Worm (Caenorhabditis elegans) whole organism, L4 larva: ENCODE data around the gene ccch-1.

ENCODE experiments used
- F49E8.2 ChIP-seq: sonication (generic microtip); optimal IDR thresholded peaks from 2 replicates; lab custom pipeline; 2016; ENCODE audit warnings: missing compliant biosample characterization, mild to moderate bottlenecking, missing genetic modification characterization, borderline replicate concordance
- R02D3.7 ChIP-seq: fragments of 150-350 bp; sonication (generic microtip); optimal IDR thresholded peaks from 3 replicates; lab custom pipeline; 2014; ENCODE audit warnings: missing biosample characterization, missing genetic modification characterization
- T26A8.4 ChIP-seq: fragments of 200-800 bp; sonication (Bioruptor generic); IDR thresholded peaks from 2 replicates; pipeline ENCODE4 v1.3.6; 2022; ENCODE audit warnings: missing genetic modification characterization, missing compliant biosample characterization
- Y105C5A.15 ChIP-seq: fragments of 200-800 bp; sonication (Bioruptor generic); IDR thresholded peaks from 2 replicates; pipeline ENCODE4 v1.3.6; 2022; ENCODE audit warnings: missing genetic modification characterization, missing compliant biosample characterization
- Y75B8A.6 ChIP-seq: fragments of 200-800 bp; sonication (Bioruptor generic); IDR thresholded peaks from 2 replicates; pipeline ENCODE4 v1.3.6; 2022; ENCODE audit warnings: missing genetic modification reagents, missing genetic modification characterization, missing compliant biosample characterization
- ZK546.5 ChIP-seq, 2 experiments: sonication (generic microtip); optimal IDR thresholded peaks; 2 replicates each; lab custom pipeline; 2017; ENCODE audit warnings: missing biosample characterization in 2 of 2, missing genetic modification characterization in 2 of 2
- arid-1 ChIP-seq: fragments of 200-800 bp; sonication (Bioruptor generic); conservative IDR thresholded peaks from 2 replicates; pipeline ENCODE4 v1.3.6; 2022; ENCODE audit warnings: missing genetic modification reagents, missing genetic modification characterization, missing compliant biosample characterization
- attf-4 ChIP-seq: sonication (generic microtip); optimal IDR thresholded peaks from 3 replicates; lab custom pipeline; 2017; ENCODE audit warnings: missing biosample characterization, missing genetic modification characterization
- ceh-32 ChIP-seq: sonication (generic microtip); optimal IDR thresholded peaks from 2 replicates; lab custom pipeline; 2016; ENCODE audit warnings: mild to moderate bottlenecking, missing genetic modification characterization, missing compliant biosample characterization; ENCODE audit not compliant: poor library complexity
- ceh-62 ChIP-seq: sonication (generic microtip); optimal IDR thresholded peaks from 2 replicates; lab custom pipeline; 2017; ENCODE audit warnings: missing biosample characterization, missing genetic modification characterization
- daf-12 ChIP-seq: fragments of 150-350 bp; optimal IDR thresholded peaks from 2 replicates; lab custom pipeline; 2014; ENCODE audit warnings: missing biosample characterization, missing genetic modification reagents, missing genetic modification characterization
- dve-1 ChIP-seq: sonication (generic microtip); optimal IDR thresholded peaks from 2 replicates; lab custom pipeline; 2017; ENCODE audit warnings: antibody characterized with exemption, mild to moderate bottlenecking, missing genetic modification characterization, missing compliant biosample characterization; ENCODE audit not compliant: insufficient read depth
- egl-43 ChIP-seq: fragments of 200-800 bp; sonication (Bioruptor generic); IDR thresholded peaks from 2 replicates; pipeline ENCODE4 v1.3.6; 2022; ENCODE audit warnings: missing genetic modification reagents, missing genetic modification characterization, missing compliant biosample characterization
- hlh-11 ChIP-seq: fragments of 200-800 bp; sonication (Bioruptor generic); optimal IDR thresholded peaks from 2 replicates; lab custom pipeline; 2018; ENCODE audit warnings: mild to moderate bottlenecking, missing genetic modification characterization, missing compliant biosample characterization
- hmg-1.1 ChIP-seq: fragments of 200-800 bp; sonication (Bioruptor generic); IDR thresholded peaks from 2 replicates; pipeline ENCODE4 v1.3.6; 2022; ENCODE audit warnings: missing genetic modification reagents, missing genetic modification characterization, missing compliant biosample characterization
- jun-1 ChIP-seq: fragments of 150-350 bp; optimal IDR thresholded peaks from 2 replicates; lab custom pipeline; 2014; ENCODE audit warnings: missing biosample characterization, missing genetic modification reagents, missing genetic modification characterization
- lin-15B ChIP-seq: fragments of 150-350 bp; sonication (generic microtip); optimal IDR thresholded peaks from 3 replicates; lab custom pipeline; 2014; ENCODE audit warnings: missing biosample characterization, missing genetic modification characterization
- mdl-1 ChIP-seq, 2 experiments: fragments of 150-350 bp in 1 of 2; sonication (generic microtip) in 1 of 2; optimal IDR thresholded peaks; 2 replicates each; lab custom pipeline; 2014 to 2017; ENCODE audit warnings: missing biosample characterization in 2 of 2, missing genetic modification characterization in 2 of 2
- mep-1 ChIP-seq: fragments of 150-350 bp; sonication (generic microtip); optimal IDR thresholded peaks from 3 replicates; lab custom pipeline; 2014; ENCODE audit warnings: missing biosample characterization, missing genetic modification characterization
- mes-2 ChIP-seq: sonication (generic microtip); optimal IDR thresholded peaks from 2 replicates; lab custom pipeline; 2016; ENCODE audit warnings: missing genotype, mild to moderate bottlenecking, missing genetic modification characterization, missing compliant biosample characterization; ENCODE audit not compliant: poor library complexity, severe bottlenecking
- mxl-3 ChIP-seq: fragments of 200-800 bp; sonication (Bioruptor generic); optimal IDR thresholded peaks from 2 replicates; lab custom pipeline; 2018; ENCODE audit warnings: mild to moderate bottlenecking, missing genetic modification characterization, missing compliant biosample characterization
- nhr-28 ChIP-seq: fragments of 150-350 bp; optimal IDR thresholded peaks from 2 replicates; lab custom pipeline; 2014; ENCODE audit warnings: missing biosample characterization, missing genetic modification characterization
- nhr-42 ChIP-seq: fragments of 200-800 bp; sonication (Bioruptor generic); IDR thresholded peaks from 2 replicates; pipeline ENCODE4 v1.3.6; 2022; ENCODE audit warnings: missing genetic modification characterization, missing compliant biosample characterization
- pha-4 ChIP-seq, 2 experiments: fragments of 150-350 bp in 1 of 2; fragments of 200-800 bp in 1 of 2; sonication (Bioruptor generic) in 1 of 2; IDR thresholded peaks in 1 of 2; optimal IDR thresholded peaks in 1 of 2; 2 replicates each; pipeline versions ENCODE4 v1.3.6 to Lab custom; 2014 to 2022; ENCODE audit warnings: missing genetic modification characterization in 2 of 2, missing genetic modification reagents in 2 of 2, missing biosample characterization in 1 of 2, missing compliant biosample characterization in 1 of 2
- php-3 ChIP-seq: fragments of 200-800 bp; sonication (Bioruptor generic); IDR thresholded peaks from 2 replicates; pipeline ENCODE4 v1.3.6; 2022; ENCODE audit warnings: missing genetic modification reagents, missing genetic modification characterization, missing compliant biosample characterization
- rbr-2 ChIP-seq: sonication (generic microtip); optimal IDR thresholded peaks from 2 replicates; lab custom pipeline; 2016; ENCODE audit warnings: missing genotype, missing genetic modification characterization, missing compliant biosample characterization
- saeg-2 ChIP-seq: fragments of 200-800 bp; sonication (Bioruptor generic); IDR thresholded peaks from 2 replicates; pipeline ENCODE4 v1.3.6; 2022; ENCODE audit warnings: missing genetic modification reagents, missing genetic modification characterization, missing compliant biosample characterization
- skn-1 ChIP-seq: fragments of 150-350 bp; optimal IDR thresholded peaks from 2 replicates; lab custom pipeline; 2014; ENCODE audit warnings: missing biosample characterization, missing genetic modification characterization
- snpc-1.2 ChIP-seq: fragments of 200-800 bp; sonication (Bioruptor generic); IDR thresholded peaks from 2 replicates; pipeline ENCODE4 v1.3.6; 2022; ENCODE audit warnings: missing genetic modification reagents, missing genetic modification characterization, missing compliant biosample characterization
- snpc-4 ChIP-seq: fragments of 150-350 bp; optimal IDR thresholded peaks from 2 replicates; lab custom pipeline; 2014; ENCODE audit warnings: missing biosample characterization, missing genetic modification characterization
- spr-1 ChIP-seq: sonication (generic microtip); optimal IDR thresholded peaks from 2 replicates; lab custom pipeline; 2016; ENCODE audit warnings: mild to moderate bottlenecking, missing genetic modification characterization, missing compliant biosample characterization
- unc-130 ChIP-seq: sonication (generic microtip); optimal IDR thresholded peaks from 2 replicates; lab custom pipeline; 2016; ENCODE audit warnings: missing genetic modification reagents, missing genetic modification characterization, missing compliant biosample characterization
- unc-62 ChIP-seq, 3 experiments: fragments of 150-350 bp in 1 of 3; sonication (generic microtip); optimal IDR thresholded peaks in 2 of 3; peaks in 1 of 3; 1 replicate in 1 of 3; 2 replicates in 2 of 3; lab custom pipeline; 2014 to 2017; ENCODE audit warnings: missing biosample characterization in 3 of 3, missing genetic modification characterization in 3 of 3, missing genetic modification reagents in 3 of 3, missing genotype in 1 of 3
- vab-7 ChIP-seq: fragments of 200-800 bp; sonication (Bioruptor generic); IDR thresholded peaks from 2 replicates; pipeline ENCODE4 v1.3.6; 2022; ENCODE audit warnings: missing genetic modification reagents, missing genetic modification characterization, missing compliant biosample characterization
- ztf-7 ChIP-seq: fragments of 150-350 bp; optimal IDR thresholded peaks from 2 replicates; lab custom pipeline; 2014; ENCODE audit warnings: missing biosample characterization, missing genetic modification characterization

ccch-1 gene

DNA sequence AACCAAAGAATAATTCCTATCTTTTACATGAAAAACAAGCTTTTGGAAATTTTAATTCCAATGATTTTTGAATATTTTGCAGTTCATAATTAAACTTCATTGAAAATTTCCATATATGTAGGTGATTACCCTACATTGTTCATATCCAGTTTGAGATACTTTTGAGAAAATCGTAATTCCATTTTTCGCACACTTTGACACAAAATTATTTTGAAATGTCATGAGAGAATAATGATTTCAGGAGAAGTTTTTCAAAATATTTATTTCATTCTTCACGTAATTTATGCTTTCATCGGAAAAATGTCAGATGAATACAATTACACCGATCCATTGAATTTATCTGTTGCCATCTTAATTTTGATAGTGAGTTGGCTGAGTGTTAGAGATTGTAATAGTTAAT, 55.6 kb downstream of the ccch-1 start, which contains the start of gene srx-88:
TSS of gene srx-88 (plus strand) at position 301 of the 400 bp plus-strand sequence.
- TF ChIP-seq dve-1 (tag; lab: Kevin White, UChicago) (no peak), unc-130 (GFP tag; lab: Kevin White, UChicago) (no peak), lin-15B (tag; lab: Kevin White, UChicago) (no peak), ceh-62 (no peak), snpc-1.2 (no peak), mep-1 (no peak), skn-1 (tag; lab: Kevin White, UChicago) (no peak), nhr-28 (tag; lab: Kevin White, UChicago) (no peak), hmg-1.1 (GFP tag; lab: Robert Waterston, UW) (no peak), nhr-42 (GFP tag; lab: Robert Waterston, UW) (no peak), unc-62 (GFP tag; optimal IDR thresholded peaks at IDR 0.05 in 1 of 2; lab: Kevin White, UChicago) (no peak), unc-62 (tag; optimal IDR thresholded peaks at IDR 0.05; lab: Kevin White, UChicago) (no peak)

DNA sequence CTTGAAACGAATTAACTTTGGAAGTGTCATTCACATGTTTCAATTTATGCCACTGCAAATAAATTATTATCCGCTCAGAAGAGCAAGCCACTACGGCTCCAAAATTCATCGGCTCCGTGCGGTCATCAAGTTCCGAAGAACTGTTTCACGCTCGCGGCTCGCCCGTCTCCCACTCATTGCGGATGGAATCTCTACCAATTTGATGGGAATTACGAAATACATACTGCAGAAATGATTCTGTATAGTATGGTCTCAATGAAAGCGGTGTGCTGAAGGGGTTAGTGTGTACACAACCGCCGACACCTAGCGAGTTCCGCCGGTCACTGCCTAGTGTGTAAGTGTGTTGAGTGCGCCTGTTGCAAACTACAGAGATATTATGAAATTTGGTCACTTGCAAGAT, 57.5 kb downstream of the ccch-1 start:
- TF ChIP-seq arid-1 (GFP tag; lab: Robert Waterston, UW) (no peak), mdl-1 (tag; optimal IDR thresholded peaks at IDR 0.05; lab: Kevin White, UChicago) (no peak), F49E8.2 (tag; lab: Kevin White, UChicago) (peak; percentile 73), Y75B8A.6 (no peak), ztf-7 (peak; percentile 2), saeg-2 (GFP tag; lab: Robert Waterston, UW) (0 out of 2 replicates have a peak, but pooled peaks have one; percentile 25), vab-7 (GFP tag; lab: Robert Waterston, UW) (no peak), mxl-3 (GFP tag; lab: Kevin White, UChicago) (peak; percentile 36), php-3 (GFP tag; lab: Robert Waterston, UW) (no peak), snpc-4 (peak; percentile 83), nhr-28 (tag; lab: Kevin White, UChicago) (no peak), pha-4 (GFP tag; IDR thresholded peaks at IDR 0.05; lab: Robert Waterston, UW) (0 out of 2 replicates have a peak, but pooled peaks have one; percentile 34), pha-4 (tag; optimal IDR thresholded peaks at IDR 0.05; lab: Kevin White, UChicago) (no peak)

DNA sequence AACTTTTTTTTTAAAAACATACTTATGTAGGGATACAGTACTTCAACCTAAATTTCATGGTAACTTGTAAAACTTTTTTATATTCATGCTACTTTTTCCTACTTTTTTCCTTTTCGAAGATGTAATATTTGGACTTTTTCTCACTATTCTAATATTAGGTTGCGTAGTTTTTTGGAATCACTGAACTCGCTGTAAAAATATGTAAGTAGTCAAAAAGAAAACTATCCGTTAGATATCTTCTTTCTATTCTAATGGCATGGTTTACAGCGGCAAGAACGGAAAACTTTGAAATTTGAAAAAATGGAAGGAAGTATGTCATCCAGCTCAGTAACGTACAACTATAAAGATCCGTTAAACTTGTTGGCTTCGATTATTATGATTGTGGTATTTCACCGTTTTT, 61.8 kb downstream of the ccch-1 start, which contains the start of gene srx-82:
TSS of gene srx-82 (plus strand) at position 301 of the 400 bp plus-strand sequence.
- no peak for TF ChIP-seq dve-1 (tag; lab: Kevin White, UChicago)
- no peak for TF ChIP-seq rbr-2
- TF ChIP-seq ZK546.5 (tag; optimal IDR thresholded peaks at IDR 0.05; lab: Kevin White, UChicago) = no peak
- no peak for TF ChIP-seq nhr-42 (GFP tag; lab: Robert Waterston, UW)
- TF ChIP-seq jun-1 (tag; lab: Kevin White, UChicago) = no peak
- no peak for TF ChIP-seq ceh-32 (tag; lab: Kevin White, UChicago)
- no peak for TF ChIP-seq hlh-11 (tag; lab: Kevin White, UChicago)
- TF ChIP-seq egl-43 (GFP tag; lab: Robert Waterston, UW) = no peak
- TF ChIP-seq attf-4 = no peak
- no peak for TF ChIP-seq spr-1 (tag; lab: Kevin White, UChicago)
- no peak for TF ChIP-seq R02D3.7
- no peak for TF ChIP-seq Y105C5A.15 (GFP tag; lab: Robert Waterston, UW)
- TF ChIP-seq daf-12 (tag; lab: Kevin White, UChicago) = no peak
- TF ChIP-seq mes-2 = no peak
- no peak for TF ChIP-seq vab-7 (GFP tag; lab: Robert Waterston, UW)
- TF ChIP-seq T26A8.4 = no peak
